Fruit fly (Drosophila melanogaster): ENCODE results near the gene RluA-2.
A peak's percentile ranks its signal among the peaks of the same experiment; 100 is the strongest.

RluA-2 gene

dm6 chr2L:10442048-10442790 is 34.7 kb upstream of the RluA-2 start, which contains the start of gene loh (continued):
- TF ChIP-seq pzg (GFP tag; optimal IDR thresholded peaks at IDR 0.05), result no peak
- no peak for TF ChIP-seq Myb (GFP tag; optimal IDR thresholded peaks at IDR 0.05)
- no peak for TF ChIP-seq CG6254 (GFP tag; optimal IDR thresholded peaks at IDR 0.05)
- TF ChIP-seq CG6765 (GFP tag; optimal IDR thresholded peaks at IDR 0.05), result peak; percentile 23
- no peak for TF ChIP-seq gfzf (GFP tag; optimal IDR thresholded peaks at IDR 0.05)
- TF ChIP-seq ftz-f1 (GFP tag; optimal IDR thresholded peaks at IDR 0.05), result no peak
- no peak for TF ChIP-seq Hey (tag; optimal IDR thresholded peaks at IDR 0.05)
- TF ChIP-seq cwo (GFP tag; optimal IDR thresholded peaks at IDR 0.05), result no peak
- TF ChIP-seq CG10431 (GFP tag; optimal IDR thresholded peaks at IDR 0.05), result peak; percentile 25
- no peak for TF ChIP-seq eyg (GFP tag; optimal IDR thresholded peaks at IDR 0.05)
- TF ChIP-seq kni (GFP tag; optimal IDR thresholded peaks at IDR 0.05), result no peak
- TF ChIP-seq ase (GFP tag; IDR thresholded peaks at IDR 0.05), result no peak
- TF ChIP-seq CG14441 (GFP tag; IDR thresholded peaks at IDR 0.05), result no peak
- no peak for TF ChIP-seq CG10565 (GFP tag; optimal IDR thresholded peaks at IDR 0.05)
- no peak for TF ChIP-seq CG2889 (GFP tag; IDR thresholded peaks at IDR 0.05)
- no peak for TF ChIP-seq CG1647 (GFP tag; optimal IDR thresholded peaks at IDR 0.05)
- TF ChIP-seq Bteb2 (GFP tag; optimal IDR thresholded peaks at IDR 0.05), result no peak
- peak; percentile 46 for TF ChIP-seq BtbVII (GFP tag; optimal IDR thresholded peaks at IDR 0.05)
- TF ChIP-seq hkb (optimal IDR thresholded peaks at IDR 0.05), result no peak
- peak; percentile 50; the same call in 1 of the 2 replicates for TF ChIP-seq hkb (GFP tag; IDR thresholded peaks at IDR 0.05)
- TF ChIP-seq CG33213 (GFP tag; optimal IDR thresholded peaks at IDR 0.05), result no peak
- TF ChIP-seq Hr78 (GFP tag; optimal IDR thresholded peaks at IDR 0.05), result no peak
- TF ChIP-seq CG9817 (tag; optimal IDR thresholded peaks at IDR 0.05), result no peak
- no peak for TF ChIP-seq hbn (GFP tag; IDR thresholded peaks at IDR 0.05; ENCODE audit: partially characterized antibody)
- TF ChIP-seq jumu (GFP tag; optimal IDR thresholded peaks at IDR 0.05), result no peak
- TF ChIP-seq CG17361 (GFP tag; IDR thresholded peaks at IDR 0.05), result peak; percentile 90
- TF ChIP-seq CG15479 (GFP tag; optimal IDR thresholded peaks at IDR 0.05), result no peak
- TF ChIP-seq CG2202 (tag; optimal IDR thresholded peaks at IDR 0.05), result no peak
- TF ChIP-seq CG2116 (GFP tag; optimal IDR thresholded peaks at IDR 0.05), result no peak
- no peak for TF ChIP-seq CG8765 (GFP tag; IDR thresholded peaks at IDR 0.05)
- TF ChIP-seq D19A (tag; optimal IDR thresholded peaks at IDR 0.05), result peak; percentile 74
- no peak for TF ChIP-seq Scr (GFP tag; IDR thresholded peaks at IDR 0.05; ENCODE audit: partially characterized antibody)
- no peak for TF ChIP-seq corto (GFP tag; optimal IDR thresholded peaks at IDR 0.05)
- TF ChIP-seq CG18262 (tag; optimal IDR thresholded peaks at IDR 0.05), result peak; percentile 85
- no peak for TF ChIP-seq Blimp-1 (GFP tag; optimal IDR thresholded peaks at IDR 0.05)
- peak; percentile 64 for TF ChIP-seq CG10267 (tag; optimal IDR thresholded peaks at IDR 0.05)
- no peak for TF ChIP-seq Lpt (GFP tag; optimal IDR thresholded peaks at IDR 0.05)
- TF ChIP-seq CG9932 (GFP tag; IDR thresholded peaks at IDR 0.05), result no peak
- no peak for TF ChIP-seq crc (GFP tag; optimal IDR thresholded peaks at IDR 0.05)
- TF ChIP-seq sisA (GFP tag; IDR thresholded peaks at IDR 0.05), result no peak
- no peak for TF ChIP-seq fu2 (GFP tag; optimal IDR thresholded peaks at IDR 0.05)
- TF ChIP-seq Asciz (GFP tag; optimal IDR thresholded peaks at IDR 0.05), result peak; percentile 60
- no peak for TF ChIP-seq gcm2 (GFP tag; optimal IDR thresholded peaks at IDR 0.05)
- no peak for TF ChIP-seq Doc3 (GFP tag; IDR thresholded peaks at IDR 0.05; ENCODE audit: partially characterized antibody)
- peak; percentile 76 for TF ChIP-seq row (GFP tag; IDR thresholded peaks at IDR 0.05)
- peak; percentile 45 for TF ChIP-seq az2 (GFP tag; optimal IDR thresholded peaks at IDR 0.05)
- no peak for TF ChIP-seq CG4282 (GFP tag; optimal IDR thresholded peaks at IDR 0.05)
- no peak for TF ChIP-seq H2.0 (GFP tag; IDR thresholded peaks at IDR 0.05)
- TF ChIP-seq CG11695 (GFP tag; IDR thresholded peaks at IDR 0.05), result peak; percentile 49; the same call in 1 of the 3 replicates
- no peak for TF ChIP-seq Antp (GFP tag; optimal IDR thresholded peaks at IDR 0.05)
